Fruit fly (Drosophila melanogaster) whole organism, embryonic: ENCODE measurements around the gene beta4GalNAcTB.

Experiments used
- Atf3 ChIP-seq: fragments of 200-800 bp; sonication (Bioruptor generic); optimal IDR thresholded peaks from 3 replicates; lab custom pipeline; 2016; ENCODE audit warnings: missing biosample characterization, missing genetic modification characterization
- BEAF-32 ChIP-seq: fragments of 200-800 bp; sonication (Bioruptor generic); optimal IDR thresholded peaks from 3 replicates; lab custom pipeline; 2017; ENCODE audit warnings: missing biosample characterization, missing genetic modification characterization, mild to moderate bottlenecking, moderate library complexity, missing genetic modification reagents
- CG10209 ChIP-seq: fragments of 200-800 bp; sonication (Bioruptor generic); optimal IDR thresholded peaks from 3 replicates; lab custom pipeline; 2017; ENCODE audit warnings: missing biosample characterization, mild to moderate bottlenecking, missing genetic modification characterization, missing genetic modification reagents
- CG10267 ChIP-seq: fragments of 200-800 bp; sonication (Bioruptor generic); optimal IDR thresholded peaks from 2 replicates; lab custom pipeline; 2018; ENCODE audit warnings: missing biosample characterization, mild to moderate bottlenecking, missing genetic modification characterization, moderate library complexity
- CG11723 ChIP-seq: fragments of 200-800 bp; sonication (Bioruptor generic); optimal IDR thresholded peaks from 2 replicates; lab custom pipeline; 2017; ENCODE audit warnings: missing biosample characterization, mild to moderate bottlenecking, missing genetic modification characterization
- CG12942 ChIP-seq: fragments of 200-800 bp; sonication (Bioruptor generic); optimal IDR thresholded peaks from 3 replicates; lab custom pipeline; 2016; ENCODE audit warnings: missing biosample characterization, missing genetic modification characterization
- CG16815 ChIP-seq: fragments of 200-800 bp; sonication (Bioruptor generic); optimal IDR thresholded peaks from 3 replicates; lab custom pipeline; 2017; ENCODE audit warnings: missing biosample characterization, mild to moderate bottlenecking, missing genetic modification characterization
- CG2875 ChIP-seq: fragments of 200-800 bp; sonication (Bioruptor generic); optimal IDR thresholded peaks from 2 replicates; lab custom pipeline; 2017; ENCODE audit warnings: missing biosample characterization, mild to moderate bottlenecking, missing genetic modification characterization, missing genetic modification reagents
- CG2889 ChIP-seq: fragments of 200-800 bp; sonication (Bioruptor generic); IDR thresholded peaks from 3 replicates; pipeline ENCODE4 v1.3.6; 2022; ENCODE audit warnings: missing biosample characterization, missing genetic modification characterization
- CG30403 ChIP-seq: fragments of 200-800 bp; sonication (Bioruptor generic); optimal IDR thresholded peaks from 3 replicates; lab custom pipeline; 2016; ENCODE audit warnings: missing biosample characterization, missing genetic modification characterization
- CG31224 ChIP-seq: fragments of 200-800 bp; sonication (Bioruptor generic); IDR thresholded peaks from 2 replicates; pipeline ENCODE4 v1.3.6; 2022; ENCODE audit warnings: missing biosample characterization, missing genetic modification characterization
- CG6175 ChIP-seq: fragments of 200-800 bp; sonication (Bioruptor generic); IDR thresholded peaks from 3 replicates; pipeline ENCODE4 v1.3.6; 2022; ENCODE audit warnings: missing biosample characterization, missing genetic modification characterization
- CG6272 ChIP-seq: fragments of 200-800 bp; sonication (Bioruptor generic); IDR thresholded peaks from 2 replicates; pipeline ENCODE4 v1.3.6; 2022; ENCODE audit warnings: missing biosample characterization, missing genetic modification characterization
- CG6654 ChIP-seq: fragments of 200-800 bp; sonication (Bioruptor generic); optimal IDR thresholded peaks from 2 replicates; lab custom pipeline; 2017; ENCODE audit warnings: missing biosample characterization, mild to moderate bottlenecking, missing genetic modification characterization
- CG7357 ChIP-seq: fragments of 200-800 bp; sonication (Bioruptor generic); IDR thresholded peaks from 3 replicates; pipeline ENCODE4 v1.3.6; 2022; ENCODE audit warnings: missing biosample characterization, missing genetic modification characterization
- CG7786 ChIP-seq: fragments of 200-800 bp; sonication (Bioruptor generic); optimal IDR thresholded peaks from 2 replicates; lab custom pipeline; 2016; ENCODE audit warnings: missing biosample characterization, missing genetic modification characterization
- CG7963 ChIP-seq: fragments of 200-800 bp; sonication (Bioruptor generic); IDR thresholded peaks from 3 replicates; pipeline ENCODE4 v1.3.6; 2022; ENCODE audit warnings: missing biosample characterization, missing genetic modification characterization; ENCODE audit not compliant: partially characterized antibody
- CG7987 ChIP-seq: fragments of 200-800 bp; sonication (Bioruptor generic); optimal IDR thresholded peaks from 2 replicates; lab custom pipeline; 2018; ENCODE audit warnings: missing biosample characterization, mild to moderate bottlenecking, missing genetic modification characterization, moderate library complexity
- CG8944 ChIP-seq: fragments of 200-800 bp; sonication (Bioruptor generic); optimal IDR thresholded peaks from 3 replicates; lab custom pipeline; 2016; ENCODE audit warnings: missing biosample characterization, missing genetic modification characterization
- CG9817 ChIP-seq: fragments of 200-800 bp; sonication (Bioruptor generic); optimal IDR thresholded peaks from 2 replicates; lab custom pipeline; 2018; ENCODE audit warnings: missing biosample characterization, mild to moderate bottlenecking, missing genetic modification characterization, moderate library complexity
- Chrac-16 ChIP-seq: fragments of 200-800 bp; sonication (Bioruptor generic); optimal IDR thresholded peaks from 3 replicates; lab custom pipeline; 2016; ENCODE audit warnings: missing biosample characterization, missing genetic modification characterization
- Doc3 ChIP-seq: fragments of 200-800 bp; sonication (Bioruptor generic); IDR thresholded peaks from 3 replicates; pipeline ENCODE4 v1.3.6; 2022; ENCODE audit warnings: missing biosample characterization, missing genetic modification characterization; ENCODE audit not compliant: partially characterized antibody
- Drgx ChIP-seq: fragments of 200-800 bp; sonication (Bioruptor generic); IDR thresholded peaks from 2 replicates; pipeline ENCODE4 v1.3.6; 2022; ENCODE audit warnings: missing biosample characterization, missing genetic modification characterization
- Ets65A ChIP-seq: fragments of 200-800 bp; sonication (Bioruptor generic); peaks from one replicate; lab custom pipeline; 2016; ENCODE audit warnings: missing biosample characterization, missing genetic modification characterization
- H15 ChIP-seq: fragments of 200-800 bp; sonication (Bioruptor generic); IDR thresholded peaks from 3 replicates; pipeline ENCODE4 v1.3.6; 2022; ENCODE audit warnings: missing biosample characterization, missing genetic modification characterization
- Hr3 ChIP-seq: fragments of 200-800 bp; sonication (Bioruptor generic); optimal IDR thresholded peaks from 3 replicates; lab custom pipeline; 2016; ENCODE audit warnings: missing biosample characterization, missing genetic modification characterization
- Pdp1 ChIP-seq, 2 experiments: fragments of 200-800 bp; sonication (Bioruptor generic); optimal IDR thresholded peaks; 3 replicates each; lab custom pipeline; 2016; ENCODE audit warnings: missing biosample characterization in 2 of 2, missing genetic modification characterization in 2 of 2, mild to moderate bottlenecking in 1 of 2, moderate library complexity in 1 of 2
- Sox100B ChIP-seq: fragments of 200-800 bp; sonication (Bioruptor generic); optimal IDR thresholded peaks from 3 replicates; lab custom pipeline; 2018; ENCODE audit warnings: missing biosample characterization, mild to moderate bottlenecking, missing genetic modification characterization
- Xrp1 ChIP-seq: fragments of 200-800 bp; sonication (Bioruptor generic); IDR thresholded peaks from 2 replicates; pipeline ENCODE4 v1.3.6; 2022; ENCODE audit warnings: missing biosample characterization, missing genetic modification characterization
- abd-A ChIP-seq: fragments of 200-800 bp; sonication (Bioruptor generic); optimal IDR thresholded peaks from 3 replicates; lab custom pipeline; 2019; ENCODE audit warnings: missing biosample characterization, mild to moderate bottlenecking, missing genetic modification characterization, moderate library complexity
- ara ChIP-seq: fragments of 200-800 bp; sonication (Bioruptor generic); IDR thresholded peaks from 2 replicates; pipeline ENCODE4 v1.3.6; 2022; ENCODE audit warnings: missing biosample characterization, missing genetic modification characterization
- az2 ChIP-seq: fragments of 200-800 bp; sonication (Bioruptor generic); optimal IDR thresholded peaks from 3 replicates; lab custom pipeline; 2016; ENCODE audit warnings: missing biosample characterization, missing genetic modification characterization
- bowl ChIP-seq: fragments of 200-800 bp; sonication (Bioruptor generic); IDR thresholded peaks from 2 replicates; pipeline ENCODE4 v1.3.6; 2022; ENCODE audit warnings: missing biosample characterization, missing genetic modification characterization
- dmrt11E ChIP-seq: fragments of 200-800 bp; sonication (Bioruptor generic); optimal IDR thresholded peaks from 3 replicates; lab custom pipeline; 2018; ENCODE audit warnings: missing biosample characterization, mild to moderate bottlenecking, missing genetic modification characterization, moderate library complexity
- dysf ChIP-seq: fragments of 200-800 bp; sonication (Bioruptor generic); IDR thresholded peaks from 3 replicates; pipeline ENCODE4 v1.3.6; 2022; ENCODE audit warnings: missing biosample characterization, missing genetic modification characterization
- en ChIP-seq: fragments of 200-800 bp; sonication (Bioruptor generic); optimal IDR thresholded peaks from 2 replicates; lab custom pipeline; 2016; ENCODE audit warnings: missing biosample characterization, missing genetic modification characterization
- esg ChIP-seq: fragments of 200-800 bp; sonication (Bioruptor generic); conservative IDR thresholded peaks from 2 replicates; pipeline ENCODE4 v1.3.6; 2022; ENCODE audit warnings: missing biosample characterization, missing genetic modification characterization
- exex ChIP-seq: fragments of 200-800 bp; sonication (Bioruptor generic); optimal IDR thresholded peaks from 4 replicates; lab custom pipeline; 2018; ENCODE audit warnings: missing biosample characterization, mild to moderate bottlenecking, missing genetic modification characterization, moderate library complexity
- gcm ChIP-seq: fragments of 200-800 bp; sonication (Bioruptor generic); optimal IDR thresholded peaks from 2 replicates; lab custom pipeline; 2019; ENCODE audit warnings: missing biosample characterization, mild to moderate bottlenecking, missing genetic modification characterization, moderate library complexity
- ind ChIP-seq: fragments of 200-800 bp; sonication (Bioruptor generic); optimal IDR thresholded peaks from 3 replicates; lab custom pipeline; 2016; ENCODE audit warnings: missing biosample characterization, missing genetic modification characterization
- insv ChIP-seq, 2 experiments: fragments of 200-800 bp; sonication (Bioruptor generic); optimal IDR thresholded peaks; 3 replicates each; lab custom pipeline; 2016 to 2018; ENCODE audit warnings: missing biosample characterization in 2 of 2, missing genetic modification characterization in 2 of 2
- kah ChIP-seq: fragments of 200-800 bp; sonication (Bioruptor generic); optimal IDR thresholded peaks from 2 replicates; lab custom pipeline; 2018; ENCODE audit warnings: missing biosample characterization, mild to moderate bottlenecking, missing genetic modification characterization
- klu ChIP-seq: fragments of 200-800 bp; sonication (Bioruptor generic); IDR thresholded peaks from 2 replicates; pipeline ENCODE4 v1.3.6; 2022; ENCODE audit warnings: missing biosample characterization, missing genetic modification characterization
- pita ChIP-seq: fragments of 200-800 bp; sonication (Bioruptor generic); optimal IDR thresholded peaks from 2 replicates; lab custom pipeline; 2017; ENCODE audit warnings: missing biosample characterization, mild to moderate bottlenecking, missing genetic modification characterization
- pum ChIP-seq: fragments of 200-800 bp; sonication (Bioruptor generic); optimal IDR thresholded peaks from 2 replicates; lab custom pipeline; 2016; ENCODE audit warnings: missing biosample characterization, missing genetic modification characterization
- row ChIP-seq: fragments of 200-800 bp; sonication (Bioruptor generic); IDR thresholded peaks from 3 replicates; pipeline ENCODE4 v1.3.6; 2022; ENCODE audit warnings: missing biosample characterization, missing genetic modification characterization
- slou ChIP-seq: fragments of 200-800 bp; sonication (Bioruptor generic); optimal IDR thresholded peaks from 3 replicates; lab custom pipeline; 2016; ENCODE audit warnings: missing biosample characterization, missing genetic modification characterization
- ssp ChIP-seq: fragments of 200-800 bp; sonication (Bioruptor generic); IDR thresholded peaks from 2 replicates; pipeline ENCODE4 v1.3.6; 2022; ENCODE audit warnings: missing biosample characterization, missing genetic modification characterization
- sug ChIP-seq: fragments of 200-800 bp; optimal IDR thresholded peaks from 2 replicates; lab custom pipeline; 2019; ENCODE audit warnings: missing biosample characterization, mild to moderate bottlenecking, missing genetic modification characterization, moderate library complexity
- tx ChIP-seq: fragments of 200-800 bp; sonication (Bioruptor generic); optimal IDR thresholded peaks from 2 replicates; lab custom pipeline; 2016; ENCODE audit warnings: missing biosample characterization, missing genetic modification characterization

Gene beta4GalNAcTB

DNA sequence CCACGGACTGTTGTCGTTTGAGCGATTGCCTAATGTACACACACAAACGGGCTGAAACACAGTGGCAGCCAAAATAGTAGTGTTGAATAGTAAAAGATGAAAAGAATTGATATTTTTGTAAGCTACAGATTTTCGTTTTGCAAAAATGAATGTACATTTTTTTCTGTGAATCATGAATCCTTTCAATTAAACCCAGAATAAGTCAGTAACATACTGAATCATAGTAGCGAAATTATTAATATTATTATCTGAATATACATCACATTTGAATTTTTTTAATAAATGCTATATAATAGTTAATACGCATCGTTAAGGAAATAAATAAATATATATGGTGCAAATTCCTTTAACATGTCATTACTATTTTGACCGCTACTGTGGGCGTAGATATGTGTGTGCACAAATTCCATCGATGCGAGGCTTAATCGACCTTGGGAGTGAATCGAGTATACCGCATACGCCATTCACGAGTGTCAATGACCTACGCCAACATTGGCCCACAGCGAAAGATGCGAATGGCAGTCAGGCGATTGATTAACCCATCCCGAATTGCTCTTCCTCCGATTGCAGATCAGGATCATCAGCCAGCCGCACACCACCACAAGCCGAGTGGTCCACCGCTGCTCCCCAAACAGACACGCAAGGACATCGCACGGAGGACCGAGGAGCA, 6.9 kb upstream of the beta4GalNAcTB start (continued):
- peak; percentile 69 for TF ChIP-seq CG10209 (GFP tag; lab: Kevin White, UChicago)
- peak; percentile 70 for TF ChIP-seq Hr3 (GFP tag; lab: Kevin White, UChicago)
- TF ChIP-seq CG30403 (GFP tag; lab: Kevin White, UChicago) = peak; percentile 82
- TF ChIP-seq CG7357 (GFP tag; lab: Robert Waterston, UW) = peak; percentile 38; the same call in 1 of the 3 replicates
- no peak for TF ChIP-seq CG7987 (GFP tag; lab: Kevin White, UChicago)
- no peak for TF ChIP-seq H15
- TF ChIP-seq Drgx (GFP tag; lab: Robert Waterston, UW) = peak; percentile 48; the same call in 1 of the 2 replicates
- no peak for TF ChIP-seq ara (GFP tag; lab: Robert Waterston, UW)
- no peak for TF ChIP-seq Atf3 (GFP tag; lab: Kevin White, UChicago)
- no peak for TF ChIP-seq CG6272
- no peak for TF ChIP-seq CG2889
- peak; percentile 48; the same call in 1 of the 2 replicates for TF ChIP-seq Xrp1 (GFP tag; lab: Robert Waterston, UW)
- peak in 1 of 2 experiments; percentile 12 for TF ChIP-seq Pdp1 (GFP tag; optimal IDR thresholded peaks at IDR 0.05; lab: Kevin White, UChicago)
- TF ChIP-seq esg (GFP tag; lab: Robert Waterston, UW) = peak; percentile 54
- no peak for TF ChIP-seq insv (GFP tag; optimal IDR thresholded peaks at IDR 0.05; lab: Kevin White, UChicago)
- TF ChIP-seq CG11723 (GFP tag; lab: Kevin White, UChicago) = no peak
- peak; percentile 67 for TF ChIP-seq CG9817 (tag; lab: Kevin White, UChicago)
- peak; percentile 44 for TF ChIP-seq dmrt11E (tag; lab: Kevin White, UChicago)
- peak; percentile 70 for TF ChIP-seq az2 (GFP tag; lab: Kevin White, UChicago)
- TF ChIP-seq CG31224 (GFP tag; lab: Robert Waterston, UW) = no peak; the same call in 1 of the 2 replicates
- no peak for TF ChIP-seq CG6175
- TF ChIP-seq CG16815 (GFP tag; lab: Kevin White, UChicago) = peak; percentile 22
- TF ChIP-seq kah (GFP tag; lab: Kevin White, UChicago) = peak; percentile 29
- TF ChIP-seq CG6654 (GFP tag; lab: Kevin White, UChicago) = peak; percentile 42
- no peak for TF ChIP-seq BEAF-32 (GFP tag; lab: Kevin White, UChicago)
- peak; percentile 49 for TF ChIP-seq CG12942 (GFP tag; lab: Kevin White, UChicago)
- no peak for TF ChIP-seq abd-A (tag; lab: Kevin White, UChicago)
- no peak for TF ChIP-seq Doc3
- no peak for TF ChIP-seq ssp (GFP tag; lab: Robert Waterston, UW)
- TF ChIP-seq tx (GFP tag; lab: Kevin White, UChicago) = peak; percentile 2
- TF ChIP-seq sug = no peak
- TF ChIP-seq pita (GFP tag; lab: Kevin White, UChicago) = no peak
- no peak for TF ChIP-seq CG7786 (GFP tag; lab: Kevin White, UChicago)
- TF ChIP-seq gcm (GFP tag; lab: Kevin White, UChicago) = no peak
- peak; percentile 68; the same call in 2 of the 3 replicates for TF ChIP-seq dysf
- TF ChIP-seq slou (GFP tag; lab: Kevin White, UChicago) = peak; percentile 31
- TF ChIP-seq Chrac-16 = peak; percentile 20
- no peak for TF ChIP-seq bowl (GFP tag; lab: Robert Waterston, UW)
- TF ChIP-seq CG2875 (GFP tag; lab: Kevin White, UChicago) = peak; percentile 2
- peak; percentile 59 for TF ChIP-seq CG10267
- TF ChIP-seq row = peak; percentile 66
- peak; percentile 87 for TF ChIP-seq Sox100B (GFP tag; lab: Kevin White, UChicago)
- TF ChIP-seq Ets65A = peak; percentile 89
- TF ChIP-seq exex (tag; lab: Kevin White, UChicago) = no peak
- TF ChIP-seq en = no peak
- no peak for TF ChIP-seq pum (GFP tag; lab: Kevin White, UChicago)
- 0 out of 2 replicates have a peak, but pooled peaks have one; percentile 13 for TF ChIP-seq klu (GFP tag; lab: Robert Waterston, UW)
- TF ChIP-seq CG7963 (GFP tag; lab: Robert Waterston, UW) = no peak
- no peak for TF ChIP-seq CG8944
- TF ChIP-seq ind (GFP tag; lab: Kevin White, UChicago) = peak; percentile 76
